Fruit fly (Drosophila melanogaster) whole organism, embryonic: Measurements from ENCODE around the gene CG3104.

Experiments used
- Bgb ChIP-seq: fragments of 200-800 bp; sonication (Bioruptor generic); IDR thresholded peaks from 2 replicates; pipeline ENCODE4 v1.3.6; 2022; ENCODE audit warnings: missing biosample characterization, missing genetic modification characterization; ENCODE audit not compliant: partially characterized antibody
- CG10431 ChIP-seq: fragments of 200-800 bp; sonication (Bioruptor generic); optimal IDR thresholded peaks from 3 replicates; lab custom pipeline; 2018; ENCODE audit warnings: missing biosample characterization, mild to moderate bottlenecking, missing genetic modification characterization
- CG10979 ChIP-seq: fragments of 200-800 bp; sonication (Bioruptor generic); optimal IDR thresholded peaks from 2 replicates; lab custom pipeline; 2018; ENCODE audit warnings: missing biosample characterization, mild to moderate bottlenecking, missing genetic modification characterization, moderate library complexity
- CG11504 ChIP-seq: fragments of 200-800 bp; sonication (Bioruptor generic); optimal IDR thresholded peaks from 3 replicates; lab custom pipeline; 2019; ENCODE audit warnings: missing biosample characterization, mild to moderate bottlenecking, missing genetic modification characterization, moderate library complexity
- CG11695 ChIP-seq: fragments of 200-800 bp; sonication (Bioruptor generic); IDR thresholded peaks from 3 replicates; pipeline ENCODE4 v1.3.6; 2022; ENCODE audit warnings: missing biosample characterization, missing genetic modification characterization
- CG13424 ChIP-seq: fragments of 200-800 bp; sonication (Bioruptor generic); optimal IDR thresholded peaks from 2 replicates; lab custom pipeline; 2019; ENCODE audit warnings: missing biosample characterization, mild to moderate bottlenecking, missing genetic modification characterization, moderate library complexity
- CG14965 ChIP-seq: fragments of 200-800 bp; sonication (Bioruptor generic); optimal IDR thresholded peaks from 2 replicates; lab custom pipeline; 2016; ENCODE audit warnings: missing biosample characterization, missing genetic modification characterization, borderline replicate concordance
- CG15601 ChIP-seq: fragments of 200-800 bp; sonication (Bioruptor generic); optimal IDR thresholded peaks from 3 replicates; lab custom pipeline; 2019; ENCODE audit warnings: missing biosample characterization, mild to moderate bottlenecking, missing genetic modification characterization, moderate library complexity
- CG17359 ChIP-seq: fragments of 200-800 bp; sonication (Bioruptor generic); optimal IDR thresholded peaks from 3 replicates; lab custom pipeline; 2018; ENCODE audit warnings: missing biosample characterization, mild to moderate bottlenecking, missing genetic modification characterization, moderate library complexity
- CG17361 ChIP-seq: fragments of 200-800 bp; sonication (Bioruptor generic); IDR thresholded peaks from 3 replicates; pipeline ENCODE4 v1.3.6; 2022; ENCODE audit warnings: missing biosample characterization, missing genetic modification characterization
- CG17568 ChIP-seq: fragments of 200-800 bp; sonication (Bioruptor generic); optimal IDR thresholded peaks from 2 replicates; lab custom pipeline; 2018; ENCODE audit warnings: missing biosample characterization, mild to moderate bottlenecking, missing genetic modification characterization, moderate library complexity
- CG3407 ChIP-seq: fragments of 200-800 bp; sonication (Bioruptor generic); optimal IDR thresholded peaks from 2 replicates; lab custom pipeline; 2018; ENCODE audit warnings: missing biosample characterization, mild to moderate bottlenecking, missing genetic modification characterization
- CG4360 ChIP-seq: fragments of 200-800 bp; sonication (Bioruptor generic); IDR thresholded peaks from 2 replicates; pipeline ENCODE4 v1.3.6; 2022; ENCODE audit warnings: missing biosample characterization, missing genetic modification characterization
- CG4820 ChIP-seq: fragments of 200-800 bp; sonication (Bioruptor generic); optimal IDR thresholded peaks from 3 replicates; lab custom pipeline; 2016; ENCODE audit warnings: missing biosample characterization, missing genetic modification characterization
- CG4854 ChIP-seq: fragments of 200-800 bp; sonication (Bioruptor generic); optimal IDR thresholded peaks from 2 replicates; lab custom pipeline; 2016; ENCODE audit warnings: missing biosample characterization, missing genetic modification characterization, inconsistent platforms
- CG5245 ChIP-seq: fragments of 200-800 bp; sonication (Bioruptor generic); optimal IDR thresholded peaks from 3 replicates; lab custom pipeline; 2016; ENCODE audit warnings: missing biosample characterization, missing genetic modification characterization
- CG6765 ChIP-seq: fragments of 200-800 bp; sonication (Bioruptor generic); optimal IDR thresholded peaks from 3 replicates; lab custom pipeline; 2017; ENCODE audit warnings: missing biosample characterization, mild to moderate bottlenecking, missing genetic modification characterization
- CG6813 ChIP-seq: fragments of 200-800 bp; sonication (Bioruptor generic); optimal IDR thresholded peaks from 2 replicates; lab custom pipeline; 2017; ENCODE audit warnings: missing biosample characterization, missing genetic modification characterization, mild to moderate bottlenecking, moderate library complexity, missing genetic modification reagents
- CG9609 ChIP-seq: fragments of 200-800 bp; sonication (Bioruptor generic); optimal IDR thresholded peaks from 3 replicates; lab custom pipeline; 2016; ENCODE audit warnings: missing biosample characterization, missing genetic modification characterization
- CG9932 ChIP-seq: fragments of 200-800 bp; sonication (Bioruptor generic); IDR thresholded peaks from 2 replicates; pipeline ENCODE4 v1.3.6; 2022; ENCODE audit warnings: missing biosample characterization, missing genetic modification characterization
- D ChIP-seq, 2 experiments: fragments of 200-800 bp in 1 of 2; fragments of >200 bp in 1 of 2; sonication (Bioruptor generic) in 1 of 2; optimal IDR thresholded peaks; 2 replicates in 1 of 2; 3 replicates in 1 of 2; lab custom pipeline; 2017; ENCODE audit warnings: mild to moderate bottlenecking in 1 of 2, missing biosample characterization in 1 of 2, missing genetic modification characterization in 1 of 2, missing genetic modification reagents in 1 of 2
- Dll ChIP-seq: fragments of 200-800 bp; sonication (Bioruptor generic); IDR thresholded peaks from 4 replicates; pipeline ENCODE4 v1.3.6; 2022; ENCODE audit warnings: missing biosample characterization, missing genetic modification characterization; ENCODE audit not compliant: partially characterized antibody
- HLH54F ChIP-seq: fragments of 200-800 bp; sonication (Bioruptor generic); optimal IDR thresholded peaks from 3 replicates; lab custom pipeline; 2016; ENCODE audit warnings: missing biosample characterization, missing genetic modification characterization
- Hr51 ChIP-seq, 2 experiments: fragments of 200-800 bp; sonication (Bioruptor generic); optimal IDR thresholded peaks; 2 replicates in 1 of 2; 3 replicates in 1 of 2; lab custom pipeline; 2016 to 2018; ENCODE audit warnings: missing biosample characterization in 2 of 2, missing genetic modification characterization in 2 of 2, mild to moderate bottlenecking in 1 of 2, moderate library complexity in 1 of 2
- Hsf ChIP-seq: fragments of 200-800 bp; sonication (Bioruptor generic); optimal IDR thresholded peaks from 3 replicates; lab custom pipeline; 2016; ENCODE audit warnings: missing biosample characterization, missing genetic modification characterization
- Myb ChIP-seq: fragments of 200-800 bp; sonication (Bioruptor generic); optimal IDR thresholded peaks from 2 replicates; lab custom pipeline; 2016; ENCODE audit warnings: missing biosample characterization, missing genetic modification characterization
- Ptx1 ChIP-seq: fragments of 200-800 bp; sonication (Bioruptor generic); IDR thresholded peaks from 2 replicates; pipeline ENCODE4 v1.3.6; 2022; ENCODE audit warnings: missing biosample characterization, missing genetic modification characterization
- Sry-β ChIP-seq: fragments of 200-800 bp; sonication (Bioruptor generic); optimal IDR thresholded peaks from 2 replicates; lab custom pipeline; 2018; ENCODE audit warnings: missing biosample characterization, mild to moderate bottlenecking, missing genetic modification characterization, moderate library complexity
- amos ChIP-seq: fragments of 200-800 bp; sonication (Bioruptor generic); IDR thresholded peaks from 2 replicates; pipeline ENCODE4 v1.3.6; 2022; ENCODE audit warnings: missing biosample characterization, missing genetic modification characterization; ENCODE audit not compliant: partially characterized antibody
- aop ChIP-seq: fragments of 200-800 bp; sonication (Bioruptor generic); IDR thresholded peaks from 2 replicates; pipeline ENCODE4 v1.3.6; 2022; ENCODE audit warnings: missing biosample characterization, missing genetic modification characterization
- ato ChIP-seq: fragments of 200-800 bp; sonication (Bioruptor generic); IDR thresholded peaks from 2 replicates; pipeline ENCODE4 v1.3.6; 2022; ENCODE audit warnings: missing biosample characterization, missing genetic modification characterization; ENCODE audit not compliant: partially characterized antibody
- bigmax ChIP-seq: fragments of 200-800 bp; sonication (Bioruptor generic); optimal IDR thresholded peaks from 2 replicates; lab custom pipeline; 2018; ENCODE audit warnings: missing biosample characterization, mild to moderate bottlenecking, missing genetic modification characterization
- chinmo ChIP-seq: fragments of 200-800 bp; sonication (Bioruptor generic); IDR thresholded peaks from 4 replicates; pipeline ENCODE4 v1.3.6; 2022; ENCODE audit warnings: missing biosample characterization, missing genetic modification characterization; ENCODE audit not compliant: partially characterized antibody
- dysf ChIP-seq: fragments of 200-800 bp; sonication (Bioruptor generic); IDR thresholded peaks from 3 replicates; pipeline ENCODE4 v1.3.6; 2022; ENCODE audit warnings: missing biosample characterization, missing genetic modification characterization
- fru ChIP-seq: fragments of >200 bp; optimal IDR thresholded peaks from 2 replicates; lab custom pipeline; 2017
- hth ChIP-seq: fragments of >200 bp; optimal IDR thresholded peaks from 2 replicates; lab custom pipeline; 2017; ENCODE audit warnings: inconsistent platforms
- kay ChIP-seq: fragments of 200-800 bp; sonication (Bioruptor generic); optimal IDR thresholded peaks from 2 replicates; lab custom pipeline; 2016; ENCODE audit warnings: missing biosample characterization, missing genetic modification characterization
- phol ChIP-seq: fragments of 200-800 bp; sonication (Bioruptor generic); optimal IDR thresholded peaks from 3 replicates; lab custom pipeline; 2018; ENCODE audit warnings: missing biosample characterization, mild to moderate bottlenecking, missing genetic modification characterization, moderate library complexity
- sd ChIP-seq: fragments of 200-800 bp; sonication (Bioruptor generic); optimal IDR thresholded peaks from 3 replicates; lab custom pipeline; 2018; ENCODE audit warnings: missing biosample characterization, mild to moderate bottlenecking, missing genetic modification characterization, moderate library complexity
- sna ChIP-seq: fragments of 200-800 bp; sonication (Bioruptor generic); IDR thresholded peaks from 2 replicates; pipeline ENCODE4 v1.3.6; 2022; ENCODE audit warnings: missing biosample characterization, missing genetic modification characterization; ENCODE audit not compliant: partially characterized antibody
- stwl ChIP-seq: fragments of 200-800 bp; sonication (Bioruptor generic); optimal IDR thresholded peaks from 3 replicates; lab custom pipeline; 2018; ENCODE audit warnings: missing biosample characterization, mild to moderate bottlenecking, missing genetic modification characterization, moderate library complexity
- sug ChIP-seq: fragments of 200-800 bp; optimal IDR thresholded peaks from 2 replicates; lab custom pipeline; 2019; ENCODE audit warnings: missing biosample characterization, mild to moderate bottlenecking, missing genetic modification characterization, moderate library complexity
- tll ChIP-seq, 2 experiments: fragments of 200-800 bp in 1 of 2; fragments of >200 bp in 1 of 2; sonication (Bioruptor generic) in 1 of 2; optimal IDR thresholded peaks; 2 replicates each; lab custom pipeline; 2017 to 2019; ENCODE audit warnings: missing biosample characterization in 2 of 2, missing genetic modification characterization in 2 of 2, mild to moderate bottlenecking in 1 of 2, moderate library complexity in 1 of 2
- tna ChIP-seq: fragments of 200-800 bp; sonication (Bioruptor generic); IDR thresholded peaks from 2 replicates; pipeline ENCODE4 v1.3.6; 2022; ENCODE audit warnings: missing biosample characterization, missing genetic modification characterization; ENCODE audit not compliant: partially characterized antibody
- trem ChIP-seq: fragments of 200-800 bp; optimal IDR thresholded peaks from 3 replicates; lab custom pipeline; 2019; ENCODE audit warnings: missing biosample characterization, mild to moderate bottlenecking, missing genetic modification characterization, moderate library complexity
- ttk ChIP-seq: fragments of 200-800 bp; sonication (Bioruptor generic); IDR thresholded peaks from 2 replicates; pipeline ENCODE4 v2.1.2; 2022; ENCODE audit warnings: missing biosample characterization, missing genetic modification characterization
- vnd ChIP-seq: fragments of 200-800 bp; sonication (Bioruptor generic); IDR thresholded peaks from 3 replicates; pipeline ENCODE4 v1.3.6; 2022; ENCODE audit warnings: missing biosample characterization, missing genetic modification characterization; ENCODE audit not compliant: partially characterized antibody
- z ChIP-seq: fragments of 200-800 bp; sonication (Bioruptor generic); IDR thresholded peaks from 3 replicates; pipeline ENCODE4 v1.3.6; 2022; ENCODE audit warnings: missing biosample characterization, missing genetic modification characterization

CG3104 gene

dm6 chr2L:2897024-2897549 is 41.5 kb upstream of the CG3104 start (continued):
- TF ChIP-seq Hr51 (GFP tag; optimal IDR thresholded peaks at IDR 0.05; lab: Kevin White, UChicago): peak; percentile 48 to 74
- TF ChIP-seq fru (lab: Kevin White, UChicago): no peak
- TF ChIP-seq CG13424 (tag; lab: Kevin White, UChicago): peak; percentile 60
- 0 out of 2 replicates have a peak, but pooled peaks have one; percentile 30 for TF ChIP-seq aop (GFP tag; lab: Robert Waterston, UW)
- TF ChIP-seq phol (tag; lab: Kevin White, UChicago): peak; percentile 70
- peak; percentile 91 for TF ChIP-seq CG4820
- TF ChIP-seq CG11504 (tag; lab: Kevin White, UChicago): peak; percentile 83
- peak; percentile 90 for TF ChIP-seq ttk (GFP tag; lab: Robert Waterston, UW)
- TF ChIP-seq Dll: no peak
- TF ChIP-seq CG3407: peak; percentile 76
- peak; percentile 81 for TF ChIP-seq CG17359 (tag; lab: Kevin White, UChicago)
- no peak for TF ChIP-seq sug (tag; lab: Kevin White, UChicago)
- TF ChIP-seq dysf (GFP tag; lab: Robert Waterston, UW): peak; percentile 85; the same call in 2 of the 3 replicates
- TF ChIP-seq CG6813: peak; percentile 73
- TF ChIP-seq Myb (GFP tag; lab: Kevin White, UChicago): peak; percentile 69
- peak; percentile 7 for TF ChIP-seq Sry-β (GFP tag; lab: Kevin White, UChicago)
- peak; percentile 20; the same call in 1 of the 2 replicates for TF ChIP-seq sna (GFP tag; lab: Robert Waterston, UW)
- peak; percentile 56 for TF ChIP-seq trem (tag; lab: Kevin White, UChicago)
- TF ChIP-seq sd (tag; lab: Kevin White, UChicago): peak; percentile 51
- no peak for TF ChIP-seq amos (GFP tag; lab: Robert Waterston, UW)
- TF ChIP-seq kay: peak; percentile 79
- TF ChIP-seq CG4360 (GFP tag; lab: Robert Waterston, UW): peak; percentile 96
- peak; percentile 47 for TF ChIP-seq CG9932 (GFP tag; lab: Robert Waterston, UW)
- TF ChIP-seq CG6765 (GFP tag; lab: Kevin White, UChicago): no peak
- peak; percentile 77 for TF ChIP-seq HLH54F
- TF ChIP-seq Ptx1 (GFP tag; lab: Robert Waterston, UW): peak; percentile 90
- TF ChIP-seq CG9609 (GFP tag; lab: Kevin White, UChicago): peak; percentile 90
- peak; percentile 83 for TF ChIP-seq CG5245
- TF ChIP-seq CG4854 (GFP tag; lab: Kevin White, UChicago): peak; percentile 39
- peak; percentile 87 for TF ChIP-seq CG17361 (GFP tag; lab: Robert Waterston, UW)
- no peak for TF ChIP-seq CG15601 (tag; lab: Kevin White, UChicago)
- peak; percentile 57 for TF ChIP-seq CG17568 (GFP tag; lab: Kevin White, UChicago)
- TF ChIP-seq hth: no peak
- TF ChIP-seq CG10431 (GFP tag; lab: Kevin White, UChicago): no peak
- TF ChIP-seq tll (GFP tag; optimal IDR thresholded peaks at IDR 0.05; lab: Kevin White, UChicago): no peak
- peak; percentile 75 for TF ChIP-seq CG10979 (tag; lab: Kevin White, UChicago)
- TF ChIP-seq bigmax (GFP tag; lab: Kevin White, UChicago): peak; percentile 8
- TF ChIP-seq ato (GFP tag; lab: Robert Waterston, UW): no peak
- TF ChIP-seq D (optimal IDR thresholded peaks at IDR 0.05; lab: Kevin White, UChicago): no peak
- peak; percentile 74 for TF ChIP-seq D (GFP tag; optimal IDR thresholded peaks at IDR 0.05; lab: Kevin White, UChicago)
- TF ChIP-seq Hsf (GFP tag; lab: Kevin White, UChicago): peak; percentile 90
- TF ChIP-seq tna (GFP tag; lab: Robert Waterston, UW): no peak
- peak; percentile 5 for TF ChIP-seq stwl (tag; lab: Kevin White, UChicago)
- TF ChIP-seq vnd (GFP tag; lab: Robert Waterston, UW): no peak
- no peak for TF ChIP-seq z
- TF ChIP-seq Bgb: no peak
- TF ChIP-seq chinmo (GFP tag; lab: Robert Waterston, UW): 0 out of 4 replicates have a peak, but pooled peaks have one; percentile 41
- peak; percentile 9 for TF ChIP-seq CG14965 (GFP tag; lab: Kevin White, UChicago)
- peak; percentile 71 for TF ChIP-seq CG11695 (GFP tag; lab: Robert Waterston, UW)
